Worm (Caenorhabditis elegans) whole organism, late embryonic: Measurements from ENCODE around the gene ceh-100.

ENCODE experiments used
- C38D4.7 ChIP-seq: fragments of 200-800 bp; sonication (Bioruptor generic); optimal IDR thresholded peaks from 2 replicates; lab custom pipeline; 2018; ENCODE audit warnings: mild to moderate bottlenecking, missing genetic modification characterization, moderate library complexity, missing compliant biosample characterization
- K09A11.1 ChIP-seq: sonication (generic microtip); optimal IDR thresholded peaks from 2 replicates; lab custom pipeline; 2017; ENCODE audit warnings: antibody characterized with exemption, mild to moderate bottlenecking, missing genetic modification characterization, missing compliant biosample characterization; ENCODE audit not compliant: insufficient read depth
- T23F11.4 ChIP-seq: fragments of 200-800 bp; sonication (Bioruptor generic); optimal IDR thresholded peaks from 2 replicates; lab custom pipeline; 2018; ENCODE audit warnings: mild to moderate bottlenecking, missing genetic modification characterization, missing compliant biosample characterization
- Y22D7AL.16 ChIP-seq: sonication (generic microtip); optimal IDR thresholded peaks from 2 replicates; lab custom pipeline; 2016; ENCODE audit warnings: missing genetic modification characterization, missing compliant biosample characterization
- ceh-14 ChIP-seq: sonication (generic microtip); optimal IDR thresholded peaks from 2 replicates; lab custom pipeline; 2016; ENCODE audit warnings: missing genotype, missing genetic modification characterization, missing compliant biosample characterization
- ceh-2 ChIP-seq: sonication (generic microtip); optimal IDR thresholded peaks from 2 replicates; lab custom pipeline; 2016; ENCODE audit warnings: missing genotype, missing genetic modification characterization, missing compliant biosample characterization
- ceh-22 ChIP-seq: sonication (generic microtip); optimal IDR thresholded peaks from 2 replicates; lab custom pipeline; 2017; ENCODE audit warnings: missing biosample characterization, missing genetic modification characterization
- ceh-24 ChIP-seq: sonication (generic microtip); optimal IDR thresholded peaks from 2 replicates; lab custom pipeline; 2016; ENCODE audit warnings: mild to moderate bottlenecking, missing genetic modification characterization, missing compliant biosample characterization
- ceh-30 ChIP-seq: fragments of 150-350 bp; optimal IDR thresholded peaks from 2 replicates; lab custom pipeline; 2014; ENCODE audit warnings: missing biosample characterization, missing genetic modification characterization
- ceh-45 ChIP-seq: fragments of 200-800 bp; sonication (Bioruptor generic); IDR thresholded peaks from 2 replicates; pipeline ENCODE4 v1.3.6; 2022; ENCODE audit warnings: missing genetic modification reagents, missing genetic modification characterization, missing compliant biosample characterization
- ceh-9 ChIP-seq: sonication (generic microtip); optimal IDR thresholded peaks from 2 replicates; lab custom pipeline; 2016; ENCODE audit warnings: mild to moderate bottlenecking, missing genetic modification characterization, inconsistent platforms, missing compliant biosample characterization
- che-1 ChIP-seq: sonication (generic microtip); optimal IDR thresholded peaks from 2 replicates; lab custom pipeline; 2016; ENCODE audit warnings: mild to moderate bottlenecking, missing genetic modification characterization, missing compliant biosample characterization
- dmd-4 ChIP-seq: sonication (generic microtip); optimal IDR thresholded peaks from 2 replicates; lab custom pipeline; 2016; ENCODE audit warnings: borderline replicate concordance, missing genetic modification characterization, missing compliant biosample characterization
- fkh-10 ChIP-seq: fragments of 150-350 bp; optimal IDR thresholded peaks from 2 replicates; lab custom pipeline; 2014; ENCODE audit warnings: missing biosample characterization, missing genetic modification reagents, missing genetic modification characterization
- fkh-6 ChIP-seq: sonication (generic microtip); optimal IDR thresholded peaks from 2 replicates; lab custom pipeline; 2016; ENCODE audit warnings: missing genetic modification characterization, missing compliant biosample characterization
- hlh-15 ChIP-seq: sonication (generic microtip); optimal IDR thresholded peaks from 2 replicates; lab custom pipeline; 2016; ENCODE audit warnings: missing genetic modification characterization, missing compliant biosample characterization
- hlh-30 ChIP-seq: sonication (generic microtip); optimal IDR thresholded peaks from 2 replicates; lab custom pipeline; 2017; ENCODE audit warnings: antibody characterized with exemption, missing genetic modification characterization, missing compliant biosample characterization; ENCODE audit not compliant: insufficient read depth
- hlh-6 ChIP-seq: sonication (generic microtip); optimal IDR thresholded peaks from 2 replicates; lab custom pipeline; 2016; ENCODE audit warnings: missing genotype, missing genetic modification characterization, missing compliant biosample characterization
- hlh-8 ChIP-seq: sonication (generic microtip); optimal IDR thresholded peaks from 2 replicates; lab custom pipeline; 2016; ENCODE audit warnings: missing genotype, missing genetic modification characterization, missing compliant biosample characterization
- lim-6 ChIP-seq: sonication (generic microtip); optimal IDR thresholded peaks from 2 replicates; lab custom pipeline; 2016; ENCODE audit warnings: missing genetic modification characterization, missing compliant biosample characterization
- madf-2 ChIP-seq: sonication (generic microtip); optimal IDR thresholded peaks from 2 replicates; lab custom pipeline; 2017; ENCODE audit warnings: missing genetic modification characterization, missing compliant biosample characterization
- mec-3 ChIP-seq: sonication (generic microtip); optimal IDR thresholded peaks from 2 replicates; lab custom pipeline; 2016; ENCODE audit warnings: borderline replicate concordance, missing genetic modification characterization, missing compliant biosample characterization
- pag-3 ChIP-seq: sonication (generic microtip); optimal IDR thresholded peaks from 2 replicates; lab custom pipeline; 2016; ENCODE audit warnings: missing compliant biosample characterization, missing genetic modification characterization, borderline replicate concordance
- pha-2 ChIP-seq: sonication (generic microtip); optimal IDR thresholded peaks from 2 replicates; lab custom pipeline; 2017; ENCODE audit warnings: mild to moderate bottlenecking, missing genetic modification characterization, missing compliant biosample characterization
- pha-4 ChIP-seq: fragments of 150-350 bp; optimal IDR thresholded peaks from 2 replicates; lab custom pipeline; 2018; ENCODE audit warnings: missing biosample characterization, missing genetic modification reagents, missing genetic modification characterization
- pros-1 ChIP-seq: fragments of 150-350 bp; optimal IDR thresholded peaks from 2 replicates; lab custom pipeline; 2014; ENCODE audit warnings: missing biosample characterization, missing genetic modification reagents, missing genetic modification characterization
- ref-2 ChIP-seq: sonication (generic microtip); optimal IDR thresholded peaks from 2 replicates; lab custom pipeline; 2016; ENCODE audit warnings: missing genetic modification characterization, missing compliant biosample characterization
- sox-2 ChIP-seq: fragments of 200-800 bp; sonication (Bioruptor generic); IDR thresholded peaks from 2 replicates; pipeline ENCODE4 v1.3.6; 2022; ENCODE audit warnings: missing genetic modification reagents, missing genetic modification characterization, missing compliant biosample characterization
- syd-9 ChIP-seq: sonication (generic microtip); optimal IDR thresholded peaks from 2 replicates; lab custom pipeline; 2016; ENCODE audit warnings: mild to moderate bottlenecking, missing genetic modification characterization, moderate library complexity, missing compliant biosample characterization
- tbx-2 ChIP-seq: sonication (generic microtip); optimal IDR thresholded peaks from 2 replicates; lab custom pipeline; 2016; ENCODE audit warnings: missing genetic modification characterization, missing compliant biosample characterization
- tbx-7 ChIP-seq: sonication (generic microtip); optimal IDR thresholded peaks from 2 replicates; lab custom pipeline; 2016; ENCODE audit warnings: missing genotype, missing genetic modification characterization, missing compliant biosample characterization
- unc-3 ChIP-seq, 2 experiments: fragments of 200-800 bp in 1 of 2; sonication (Bioruptor generic) in 1 of 2; sonication (generic microtip) in 1 of 2; conservative IDR thresholded peaks in 1 of 2; optimal IDR thresholded peaks in 1 of 2; 2 replicates each; pipeline versions ENCODE4 v1.3.6 to Lab custom; 2016 to 2022; ENCODE audit warnings: missing compliant biosample characterization in 2 of 2, missing genetic modification characterization in 2 of 2, missing genetic modification reagents in 1 of 2
- unc-42 ChIP-seq: sonication (generic microtip); optimal IDR thresholded peaks from 2 replicates; lab custom pipeline; 2016; ENCODE audit warnings: missing genotype, missing genetic modification characterization, missing compliant biosample characterization
- unc-55 ChIP-seq: sonication (generic microtip); optimal IDR thresholded peaks from 2 replicates; lab custom pipeline; 2017; ENCODE audit warnings: missing biosample characterization, missing genetic modification reagents, missing genetic modification characterization
- unc-86 ChIP-seq: sonication (generic microtip); optimal IDR thresholded peaks from 2 replicates; lab custom pipeline; 2016; ENCODE audit warnings: missing genetic modification characterization, missing compliant biosample characterization
- ztf-16 ChIP-seq: sonication (generic microtip); optimal IDR thresholded peaks from 2 replicates; lab custom pipeline; 2017; ENCODE audit warnings: missing genetic modification characterization, missing compliant biosample characterization

Gene ceh-100

DNA sequence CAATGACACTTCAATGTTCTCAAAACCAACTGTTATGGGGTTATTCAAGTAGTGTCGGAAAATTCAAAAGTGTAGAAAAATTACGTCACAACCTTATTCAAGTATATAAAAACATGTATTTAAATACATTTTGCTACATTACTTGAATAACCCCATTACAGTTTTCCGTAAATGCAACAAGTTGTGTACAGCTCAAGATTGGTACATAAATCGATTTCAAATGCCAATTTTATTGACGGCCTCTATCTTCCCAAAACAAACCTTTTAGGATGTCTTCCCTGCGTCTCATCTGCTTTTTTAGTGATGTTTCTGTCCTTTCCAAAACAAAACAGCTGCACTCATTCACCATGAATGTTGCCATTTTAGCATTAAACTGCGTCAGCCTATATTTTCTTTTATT lies 25.9 kb upstream of the ceh-100 start, which contains the start of gene Y38E10A.28:
Y38E10A.28 (plus strand) TSS at position 301 of the 400 bp plus-strand sequence.
- TF ChIP-seq pag-3 (tag; lab: Kevin White, UChicago) (no peak), syd-9 (tag; lab: Kevin White, UChicago) (no peak), pha-2 (tag; lab: Kevin White, UChicago) (no peak), ref-2 (no peak), Y22D7AL.16 (tag; lab: Kevin White, UChicago) (no peak), unc-55 (no peak), sox-2 (GFP tag; lab: Robert Waterston, UW) (no peak), pha-4 (tag; lab: Kevin White, UChicago) (no peak), hlh-6 (tag; lab: Kevin White, UChicago) (no peak), fkh-6 (tag; lab: Kevin White, UChicago) (no peak), che-1 (tag; lab: Kevin White, UChicago) (no peak), ceh-9 (no peak), ceh-30 (tag; lab: Kevin White, UChicago) (no peak), dmd-4 (tag; lab: Kevin White, UChicago) (no peak), ceh-2 (tag; lab: Kevin White, UChicago) (no peak), hlh-15 (tag; lab: Kevin White, UChicago) (no peak), ztf-16 (tag; lab: Kevin White, UChicago) (no peak), hlh-8 (no peak), K09A11.1 (tag; lab: Kevin White, UChicago) (no peak)

ce11 chrII:12628566-12628965 lies 25.1 kb upstream of the ceh-100 start, which contains the start of gene nspe-5:
Gene nspe-5 (plus strand): TSS chrII:12628866.
- TF ChIP-seq lim-6 (tag; lab: Kevin White, UChicago) (no peak), hlh-30 (tag; lab: Kevin White, UChicago) (no peak), tbx-2 (tag; lab: Kevin White, UChicago) (no peak), K09A11.1 (tag; lab: Kevin White, UChicago) (no peak), unc-42 (tag; lab: Kevin White, UChicago) (no peak), madf-2 (no peak), hlh-6 (tag; lab: Kevin White, UChicago) (no peak), pros-1 (no peak), unc-3 (GFP tag; conservative IDR thresholded peaks at IDR 0.05; lab: Robert Waterston, UW) (no peak), unc-3 (tag; optimal IDR thresholded peaks at IDR 0.05; lab: Kevin White, UChicago) (no peak), ceh-9 (no peak), T23F11.4 (GFP tag; lab: Kevin White, UChicago) (no peak), fkh-10 (GFP tag; lab: Kevin White, UChicago) (no peak), ceh-14 (tag; lab: Kevin White, UChicago) (no peak), unc-86 (tag; lab: Kevin White, UChicago) (no peak), mec-3 (tag; lab: Kevin White, UChicago) (no peak), pha-2 (tag; lab: Kevin White, UChicago) (no peak), ceh-24 (tag; lab: Kevin White, UChicago) (no peak)

DNA sequence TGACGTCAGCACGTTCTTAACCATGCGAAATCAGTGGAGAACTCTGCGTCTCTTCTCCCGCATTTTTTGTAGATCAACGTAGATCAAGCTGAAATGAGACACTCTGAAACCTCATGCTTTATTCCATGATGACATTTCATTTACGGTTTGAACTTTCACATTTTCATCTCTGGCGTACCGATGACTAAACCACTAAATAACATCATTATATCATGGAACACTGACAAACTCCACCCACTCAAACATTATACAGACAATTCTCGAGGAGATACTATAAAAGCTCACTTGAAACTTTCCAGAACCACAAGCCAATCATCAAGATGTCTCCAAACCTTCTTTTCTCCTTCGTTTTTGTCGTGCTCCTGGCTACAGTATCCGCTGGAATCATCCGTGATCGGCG lies 23.4 kb upstream of the ceh-100 start, which contains the start of gene nspe-7:
nspe-7 (plus strand) TSS at position 301 of the 400 bp plus-strand sequence.
- no peak for TF ChIP-seq hlh-8
- TF ChIP-seq ceh-45 (GFP tag; lab: Robert Waterston, UW) = no peak
- TF ChIP-seq C38D4.7 = no peak
- no peak for TF ChIP-seq tbx-7
- no peak for TF ChIP-seq lim-6 (tag; lab: Kevin White, UChicago)
- TF ChIP-seq ceh-22 (tag; lab: Kevin White, UChicago) = no peak
- TF ChIP-seq unc-55 = no peak
- TF ChIP-seq unc-42 (tag; lab: Kevin White, UChicago) = no peak
